Worm (Caenorhabditis elegans): ENCODE data around the gene col-122.

col-122 gene

DNA sequence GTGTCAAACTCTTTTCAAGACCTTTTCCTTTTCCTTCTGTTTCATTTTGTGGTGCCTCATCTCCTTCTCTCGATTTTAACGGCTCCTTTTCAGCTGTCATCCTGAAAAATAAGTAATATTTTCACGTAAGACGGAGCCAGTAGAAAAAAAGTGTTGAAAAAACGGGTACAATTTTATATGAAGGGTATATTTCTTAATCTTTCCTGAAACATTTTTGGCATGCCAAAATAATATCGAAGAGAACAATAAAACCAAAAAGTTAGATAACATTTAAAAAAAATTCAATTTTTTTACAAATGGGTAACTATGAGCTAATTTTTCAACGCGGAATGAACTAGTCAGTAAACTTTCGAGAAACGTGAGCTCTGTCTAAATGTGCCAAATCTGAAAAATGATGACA is 38.4 kb downstream of the col-122 start, which contains the start of gene aat-1:
TSS of gene aat-1 (minus strand) at position 101 of the 400 bp plus-strand sequence.
- no peak for TF ChIP-seq him-1 (tag; optimal IDR thresholded peaks at IDR 0.05)
- TF ChIP-seq W03F9.2 (tag; optimal IDR thresholded peaks at IDR 0.05) = no peak
- no peak for TF ChIP-seq dao-5 (tag; optimal IDR thresholded peaks at IDR 0.05)

DNA sequence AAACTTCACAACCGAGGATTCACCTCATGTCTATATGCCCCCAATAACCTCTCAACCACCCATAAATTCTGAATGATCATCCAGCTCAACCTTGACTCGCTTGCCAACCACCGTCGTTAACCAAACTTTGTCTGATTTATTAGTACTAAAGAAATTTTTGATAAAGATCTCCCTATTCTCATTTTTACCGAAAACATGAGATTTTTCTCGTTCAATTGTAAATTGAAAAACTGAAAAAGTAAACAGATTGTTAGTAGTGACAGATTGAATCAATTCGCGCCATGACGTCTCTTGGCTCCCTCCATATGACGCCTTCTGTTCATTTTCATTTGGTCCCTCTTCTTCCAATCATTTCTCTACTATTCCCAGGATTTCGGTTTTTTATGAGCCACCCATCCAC is 44.8 kb downstream of the col-122 start:
- TF ChIP-seq W03F9.2 (tag; optimal IDR thresholded peaks at IDR 0.05) (no peak), him-1 (tag; optimal IDR thresholded peaks at IDR 0.05) (no peak), dao-5 (tag; optimal IDR thresholded peaks at IDR 0.05) (no peak)

DNA sequence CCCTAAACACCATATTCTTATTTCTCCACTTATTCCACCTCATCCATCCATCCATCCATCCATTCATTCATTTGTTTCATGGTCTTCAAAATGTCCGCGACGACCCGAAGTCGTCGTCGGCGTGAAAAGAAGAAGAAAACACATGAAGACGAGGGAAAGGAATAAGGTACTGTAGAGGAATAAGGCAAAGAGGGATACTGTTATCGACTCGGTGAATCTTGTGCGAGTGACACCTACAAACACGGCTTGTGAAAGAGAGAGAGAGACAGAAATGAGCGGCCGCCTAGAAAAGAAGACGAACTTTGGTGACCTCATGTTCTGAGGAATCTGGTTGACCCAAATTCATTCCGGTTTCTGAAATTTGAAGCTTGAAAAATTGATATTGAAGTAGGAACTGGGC is 45.9 kb downstream of the col-122 start:
- TF ChIP-seq W03F9.2 (tag; optimal IDR thresholded peaks at IDR 0.05) = no peak
- no peak for TF ChIP-seq him-1 (tag; optimal IDR thresholded peaks at IDR 0.05)
- TF ChIP-seq dao-5 (tag; optimal IDR thresholded peaks at IDR 0.05) = no peak

DNA sequence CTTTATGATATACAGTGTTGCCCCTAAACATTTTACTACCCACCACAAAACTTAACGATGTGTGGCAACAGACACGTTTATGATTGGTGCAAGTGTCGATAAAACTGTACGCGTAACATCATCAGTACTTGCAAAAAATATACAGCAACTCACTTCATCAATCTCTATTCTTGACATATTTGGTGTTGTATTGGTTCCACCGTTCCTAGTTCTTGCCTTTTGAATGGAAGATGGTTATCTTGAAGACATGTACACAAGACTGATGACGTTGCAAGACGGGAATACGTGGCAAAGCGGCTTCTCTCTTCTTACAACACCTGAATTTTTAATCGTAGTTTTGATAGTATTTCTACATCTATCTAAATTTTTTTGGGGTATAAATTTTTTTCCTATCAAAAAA is 47.7 kb downstream of the col-122 start:
- TF ChIP-seq W03F9.2 (tag; optimal IDR thresholded peaks at IDR 0.05) (no peak), him-1 (tag; optimal IDR thresholded peaks at IDR 0.05) (no peak), dao-5 (tag; optimal IDR thresholded peaks at IDR 0.05) (no peak)

ce11 chrIV:9613072-9613590 is 50.0 kb downstream of the col-122 start:
- TF ChIP-seq him-1 (tag; optimal IDR thresholded peaks at IDR 0.05) = no peak
- no peak for TF ChIP-seq W03F9.2 (tag; optimal IDR thresholded peaks at IDR 0.05)
- no peak for TF ChIP-seq dao-5 (tag; optimal IDR thresholded peaks at IDR 0.05)

All from whole organism, L4/young adult.